Fruit fly (Drosophila melanogaster) whole organism, wandering third instar larva: ENCODE results near the gene CG5969.

Source experiments
- Dfd ChIP-seq: fragments of >200 bp; optimal IDR thresholded peaks from 2 replicates; lab custom pipeline; 2017; ENCODE audit warnings: missing biosample characterization, missing genetic modification characterization
- Dif ChIP-seq: fragments of 200-275, 200-300 bp; sonication (Bioruptor generic); optimal IDR thresholded peaks from 2 replicates; lab custom pipeline; 2018; ENCODE audit warnings: missing biosample characterization, missing genetic modification characterization; ENCODE audit not compliant: partially characterized antibody
- Jra ChIP-seq: sonication (Bioruptor generic); optimal IDR thresholded peaks from 2 replicates; lab custom pipeline; 2016; ENCODE audit warnings: missing biosample characterization, missing genetic modification characterization
- Vsx2 ChIP-seq: fragments of 200-300, 225-300 bp; sonication (Bioruptor generic); optimal IDR thresholded peaks from 2 replicates; lab custom pipeline; 2018; ENCODE audit warnings: missing biosample characterization, missing genetic modification characterization; ENCODE audit not compliant: partially characterized antibody
- h ChIP-seq: fragments of 200-800 bp; sonication (Bioruptor generic); optimal IDR thresholded peaks from 3 replicates; lab custom pipeline; 2016; ENCODE audit warnings: missing biosample characterization, mild to moderate bottlenecking, missing genetic modification characterization
- pan ChIP-seq: fragments of >200 bp; optimal IDR thresholded peaks from 2 replicates; lab custom pipeline; 2017
- psq ChIP-seq: fragments of 200-800 bp; sonication (Bioruptor generic); optimal IDR thresholded peaks from 3 replicates; lab custom pipeline; 2017; ENCODE audit warnings: missing biosample characterization, mild to moderate bottlenecking, missing genetic modification characterization, moderate library complexity

DNA sequence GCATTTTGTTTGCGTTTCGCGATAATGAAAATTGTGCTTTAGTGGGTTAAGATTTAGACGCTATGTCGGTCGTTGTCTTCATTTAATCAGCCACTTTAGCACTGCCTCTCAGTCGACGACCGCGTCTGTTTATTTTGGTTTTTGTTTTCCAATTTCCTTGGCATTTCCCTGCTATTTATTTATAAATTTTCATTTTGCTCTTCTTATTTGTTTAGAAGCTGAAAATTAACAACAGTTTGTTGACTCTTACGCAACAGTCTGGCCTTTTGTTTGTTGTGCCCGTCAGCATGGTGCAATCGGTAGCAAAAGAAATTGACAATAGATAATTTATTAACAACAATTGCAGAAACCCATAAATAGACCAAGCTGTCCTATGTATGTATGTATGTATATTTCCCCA, 34.0 kb downstream of the CG5969 start:
- TF ChIP-seq Dif (no peak), psq (GFP tag; lab: Kevin White, UChicago) (no peak), pan (lab: Kevin White, UChicago) (no peak), Dfd (GFP tag; lab: Kevin White, UChicago) (no peak), h (GFP tag; lab: Kevin White, UChicago) (no peak), Jra (GFP tag; lab: Kevin White, UChicago) (no peak), Vsx2 (GFP tag; lab: Kevin White, UChicago) (no peak)
